Worm (Caenorhabditis elegans) whole organism, L1 larva: Measurements from ENCODE around the gene vha-13.

ENCODE experiments used
- C04F5.9 ChIP-seq: sonication (generic microtip); optimal IDR thresholded peaks from 2 replicates; lab custom pipeline; 2016; ENCODE audit warnings: missing genetic modification characterization, missing compliant biosample characterization
- C16A3.4 ChIP-seq: fragments of 150-350 bp; optimal IDR thresholded peaks from 2 replicates; lab custom pipeline; 2014; ENCODE audit warnings: missing biosample characterization, missing genetic modification characterization
- C34B4.2 ChIP-seq: sonication (generic microtip); optimal IDR thresholded peaks from 2 replicates; lab custom pipeline; 2017; ENCODE audit warnings: mild to moderate bottlenecking, missing genetic modification characterization, missing compliant biosample characterization
- F16B12.6 ChIP-seq: fragments of 150-350 bp; optimal IDR thresholded peaks from 2 replicates; lab custom pipeline; 2014; ENCODE audit warnings: missing biosample characterization, missing genetic modification characterization
- Y116A8C.19 ChIP-seq: sonication (generic microtip); optimal IDR thresholded peaks from 2 replicates; lab custom pipeline; 2016; ENCODE audit warnings: missing compliant biosample characterization, missing genetic modification characterization, borderline replicate concordance
- alr-1 ChIP-seq: fragments of 200-800 bp; sonication (Bioruptor generic); optimal IDR thresholded peaks from 2 replicates; lab custom pipeline; 2018; ENCODE audit warnings: borderline replicate concordance, mild to moderate bottlenecking, missing genetic modification characterization, missing compliant biosample characterization
- blmp-1 ChIP-seq: fragments of 150-350 bp; optimal IDR thresholded peaks from 2 replicates; lab custom pipeline; 2014; ENCODE audit warnings: missing biosample characterization, missing genetic modification characterization
- ceh-63 ChIP-seq: fragments of 200-800 bp; sonication (Bioruptor generic); optimal IDR thresholded peaks from 2 replicates; lab custom pipeline; 2018; ENCODE audit warnings: mild to moderate bottlenecking, missing genetic modification characterization, missing compliant biosample characterization
- ceh-8 ChIP-seq: fragments of 200-800 bp; sonication (Bioruptor generic); optimal IDR thresholded peaks from 2 replicates; lab custom pipeline; 2018; ENCODE audit warnings: mild to moderate bottlenecking, missing genetic modification characterization, moderate library complexity, missing compliant biosample characterization
- ceh-88 ChIP-seq: fragments of 200-800 bp; sonication (Bioruptor generic); IDR thresholded peaks from 2 replicates; pipeline ENCODE4 v1.3.6; 2022; ENCODE audit warnings: missing genetic modification characterization, missing compliant biosample characterization
- ceh-90 ChIP-seq: sonication (generic microtip); optimal IDR thresholded peaks from 2 replicates; lab custom pipeline; 2016; ENCODE audit warnings: missing genetic modification characterization, missing compliant biosample characterization
- ces-1 ChIP-seq: fragments of 150-350 bp; optimal IDR thresholded peaks from 2 replicates; lab custom pipeline; 2014; ENCODE audit warnings: missing biosample characterization, missing genetic modification reagents, missing genetic modification characterization
- efl-1 ChIP-seq, 4 experiments: fragments of 150-350 bp; optimal IDR thresholded peaks in 3 of 4; peaks in 1 of 4; 1 replicate in 1 of 4; 2 replicates in 3 of 4; lab custom pipeline; 2014; ENCODE audit warnings: missing biosample characterization in 2 of 4, missing genetic modification characterization in 2 of 4, missing genetic modification reagents in 2 of 4
- egl-13 ChIP-seq: sonication (generic microtip); optimal IDR thresholded peaks from 2 replicates; lab custom pipeline; 2016; ENCODE audit warnings: missing genotype, missing genetic modification reagents, missing genetic modification characterization, missing compliant biosample characterization
- egl-27 ChIP-seq, 2 experiments: fragments of 150-350 bp in 1 of 2; sonication (generic microtip); optimal IDR thresholded peaks; 3 replicates each; lab custom pipeline; 2017 to 2018; ENCODE audit warnings: missing biosample characterization in 2 of 2, missing genetic modification characterization in 2 of 2, missing genetic modification reagents in 2 of 2
- elt-2 ChIP-seq: sonication (generic microtip); optimal IDR thresholded peaks from 2 replicates; lab custom pipeline; 2016; ENCODE audit warnings: missing genetic modification characterization, mild to moderate bottlenecking, inconsistent platforms, missing compliant biosample characterization, missing genetic modification reagents
- fkh-10 ChIP-seq: sonication (generic microtip); optimal IDR thresholded peaks from 2 replicates; lab custom pipeline; 2017; ENCODE audit warnings: missing biosample characterization, missing genetic modification reagents, missing genetic modification characterization
- fkh-4 ChIP-seq: sonication (generic microtip); optimal IDR thresholded peaks from 2 replicates; lab custom pipeline; 2016; ENCODE audit warnings: missing compliant biosample characterization, missing genetic modification characterization, borderline replicate concordance
- fkh-8 ChIP-seq: sonication (generic microtip); optimal IDR thresholded peaks from 2 replicates; lab custom pipeline; 2016; ENCODE audit warnings: mild to moderate bottlenecking, missing genetic modification characterization, missing compliant biosample characterization
- grh-1 ChIP-seq: fragments of 200-800 bp; sonication (Bioruptor generic); IDR thresholded peaks from 2 replicates; pipeline ENCODE4 v1.3.6; 2022; ENCODE audit warnings: missing genetic modification reagents, missing genetic modification characterization, missing compliant biosample characterization
- hlh-17 ChIP-seq: fragments of 200-800 bp; sonication (Bioruptor generic); optimal IDR thresholded peaks from 2 replicates; lab custom pipeline; 2018; ENCODE audit warnings: missing genetic modification characterization, mild to moderate bottlenecking, missing compliant biosample characterization, moderate library complexity, borderline replicate concordance
- hlh-4 ChIP-seq: sonication (generic microtip); optimal IDR thresholded peaks from 2 replicates; lab custom pipeline; 2016; ENCODE audit warnings: mild to moderate bottlenecking, missing genetic modification characterization, missing compliant biosample characterization
- isw-1 ChIP-seq: fragments of 200-800 bp; sonication (Bioruptor generic); IDR thresholded peaks from 2 replicates; pipeline ENCODE4 v1.3.6; 2022; ENCODE audit warnings: missing genetic modification characterization, missing compliant biosample characterization
- lin-13 ChIP-seq: fragments of 150-350 bp; optimal IDR thresholded peaks from 2 replicates; lab custom pipeline; 2014; ENCODE audit warnings: missing biosample characterization, missing genetic modification reagents, missing genetic modification characterization
- lin-14 ChIP-seq: fragments of 200-800 bp; sonication (Bioruptor generic); optimal IDR thresholded peaks from 2 replicates; lab custom pipeline; 2018; ENCODE audit warnings: mild to moderate bottlenecking, missing genetic modification characterization, moderate library complexity, missing compliant biosample characterization
- lin-15B ChIP-seq: fragments of 150-350 bp; sonication (generic microtip); optimal IDR thresholded peaks from 3 replicates; lab custom pipeline; 2014; ENCODE audit warnings: missing biosample characterization, missing genetic modification characterization
- lin-35 ChIP-seq, 2 experiments: fragments of 150-350 bp; optimal IDR thresholded peaks; 2 replicates each; lab custom pipeline; 2014; ENCODE audit warnings: missing biosample characterization in 2 of 2, missing genetic modification characterization in 2 of 2, missing genetic modification reagents in 2 of 2
- mdl-1 ChIP-seq, 2 experiments: fragments of 150-350 bp; optimal IDR thresholded peaks; 2 replicates each; lab custom pipeline; 2014 to 2017; ENCODE audit warnings: missing biosample characterization in 2 of 2, missing genetic modification characterization in 2 of 2, inconsistent platforms in 1 of 2
- mef-2 ChIP-seq: fragments of 150-350 bp; optimal IDR thresholded peaks from 2 replicates; lab custom pipeline; 2014; ENCODE audit warnings: missing biosample characterization, missing genetic modification characterization
- nhr-19 ChIP-seq: fragments of 200-800 bp; sonication (Bioruptor generic); conservative IDR thresholded peaks from 2 replicates; pipeline ENCODE4 v1.3.6; 2022; ENCODE audit warnings: missing genetic modification characterization, missing compliant biosample characterization
- nhr-28 ChIP-seq: fragments of 150-350 bp; optimal IDR thresholded peaks from 2 replicates; lab custom pipeline; 2014; ENCODE audit warnings: missing biosample characterization, missing genetic modification characterization
- nhr-71 ChIP-seq: sonication (generic microtip); optimal IDR thresholded peaks from 2 replicates; lab custom pipeline; 2016; ENCODE audit warnings: mild to moderate bottlenecking, missing genetic modification characterization, moderate library complexity, missing compliant biosample characterization
- nhr-84 ChIP-seq: sonication (generic microtip); optimal IDR thresholded peaks from 2 replicates; lab custom pipeline; 2017; ENCODE audit warnings: missing biosample characterization, missing genetic modification characterization
- nhr-85 ChIP-seq: sonication (generic microtip); peaks from one replicate; lab custom pipeline; 2016; ENCODE audit warnings: missing genetic modification characterization, inconsistent platforms, missing compliant biosample characterization
- nhr-90 ChIP-seq: sonication (generic microtip); optimal IDR thresholded peaks from 2 replicates; lab custom pipeline; 2016; ENCODE audit warnings: mild to moderate bottlenecking, missing genetic modification characterization, missing compliant biosample characterization; ENCODE audit not compliant: poor library complexity
- snpc-4 ChIP-seq: fragments of 150-350 bp; optimal IDR thresholded peaks from 2 replicates; lab custom pipeline; 2014; ENCODE audit warnings: missing biosample characterization, missing genetic modification characterization
- snu-23 ChIP-seq: sonication (generic microtip); optimal IDR thresholded peaks from 2 replicates; lab custom pipeline; 2016; ENCODE audit warnings: missing genetic modification characterization, missing compliant biosample characterization
- sox-4 ChIP-seq: sonication (generic microtip); optimal IDR thresholded peaks from 2 replicates; lab custom pipeline; 2016; ENCODE audit warnings: missing genetic modification characterization, missing compliant biosample characterization
- swsn-7 ChIP-seq: sonication (generic microtip); optimal IDR thresholded peaks from 2 replicates; lab custom pipeline; 2016; ENCODE audit warnings: missing genetic modification characterization, missing compliant biosample characterization
- tlp-1 ChIP-seq: fragments of 150-350 bp; optimal IDR thresholded peaks from 2 replicates; lab custom pipeline; 2014; ENCODE audit warnings: missing biosample characterization, missing genetic modification characterization
- unc-30 ChIP-seq: sonication (generic microtip); optimal IDR thresholded peaks from 2 replicates; lab custom pipeline; 2017; ENCODE audit warnings: missing biosample characterization, missing genetic modification characterization
- unc-86 ChIP-seq: sonication (generic microtip); optimal IDR thresholded peaks from 2 replicates; lab custom pipeline; 2016; ENCODE audit warnings: missing genetic modification characterization, missing compliant biosample characterization
- unc-98 ChIP-seq: fragments of 200-800 bp; sonication (Bioruptor generic); IDR thresholded peaks from 2 replicates; pipeline ENCODE4 v1.3.6; 2022; ENCODE audit warnings: missing genetic modification characterization, missing compliant biosample characterization
- vab-15 ChIP-seq: sonication (generic microtip); optimal IDR thresholded peaks from 2 replicates; lab custom pipeline; 2017; ENCODE audit warnings: missing genotype, mild to moderate bottlenecking, missing genetic modification characterization, missing compliant biosample characterization
- zag-1 ChIP-seq: fragments of 150-350 bp; optimal IDR thresholded peaks from 2 replicates; lab custom pipeline; 2014; ENCODE audit warnings: missing biosample characterization, missing genetic modification characterization
- ztf-11 ChIP-seq, 2 experiments: sonication (generic microtip); optimal IDR thresholded peaks; 2 replicates each; lab custom pipeline; 2016 to 2017; ENCODE audit warnings: missing genetic modification characterization in 2 of 2, missing biosample characterization in 1 of 2, missing compliant biosample characterization in 1 of 2
- ztf-4 ChIP-seq: fragments of 150-350 bp; optimal IDR thresholded peaks from 2 replicates; lab custom pipeline; 2014; ENCODE audit warnings: missing biosample characterization, missing genetic modification characterization

The vha-13 gene

ce11 chrV:14347234-14347826, 4.2 kb upstream of the vha-13 start, which contains the start of gene cept-2 (continued):
- TF ChIP-seq zag-1 (tag; lab: Kevin White, UChicago) (peak; percentile 66), unc-30 (tag; lab: Kevin White, UChicago) (no peak), C34B4.2 (no peak), fkh-10 (GFP tag; lab: Kevin White, UChicago) (peak; percentile 70), egl-27 (tag; optimal IDR thresholded peaks at IDR 0.05; lab: Kevin White, UChicago) (peak in 1 of 2 experiments; percentile 56), blmp-1 (tag; lab: Kevin White, UChicago) (peak; percentile 91), Y116A8C.19 (no peak), swsn-7 (peak; percentile 95), lin-15B (tag; lab: Kevin White, UChicago) (peak; percentile 67), isw-1 (GFP tag; lab: Robert Waterston, UW) (peak; percentile 92), hlh-17 (GFP tag; lab: Kevin White, UChicago) (no peak), nhr-84 (tag; lab: Kevin White, UChicago) (no peak), nhr-28 (no peak), fkh-8 (tag; lab: Kevin White, UChicago) (peak; percentile 95), F16B12.6 (tag; lab: Kevin White, UChicago) (peak; percentile 56), mdl-1 (tag; optimal IDR thresholded peaks at IDR 0.05; lab: Kevin White, UChicago) (peak in 1 of 2 experiments; percentile 82), unc-86 (tag; lab: Kevin White, UChicago) (peak; percentile 92), nhr-85 (peak; percentile 96), sox-4 (peak; percentile 89), ces-1 (GFP tag; lab: Kevin White, UChicago) (no peak), ztf-4 (tag; lab: Kevin White, UChicago) (peak; percentile 85), alr-1 (tag; lab: Kevin White, UChicago) (no peak), unc-98 (GFP tag; lab: Robert Waterston, UW) (peak; percentile 44; the same call in 1 of the 2 replicates), ceh-63 (GFP tag; lab: Kevin White, UChicago) (no peak), snu-23 (GFP tag; lab: Kevin White, UChicago) (peak; percentile 97), mef-2 (tag; lab: Kevin White, UChicago) (peak; percentile 37), ceh-90 (tag; lab: Kevin White, UChicago) (peak; percentile 67), egl-13 (tag; lab: Kevin White, UChicago) (peak; percentile 91), nhr-19 (GFP tag; lab: Robert Waterston, UW) (peak; percentile 96), grh-1 (GFP tag; lab: Robert Waterston, UW) (peak; percentile 83), lin-13 (GFP tag; lab: Kevin White, UChicago) (peak; percentile 96), ceh-88 (GFP tag; lab: Robert Waterston, UW) (peak; percentile 84), fkh-4 (peak; percentile 85), vab-15 (tag; lab: Kevin White, UChicago) (peak; percentile 78), nhr-90 (tag; lab: Kevin White, UChicago) (peak; percentile 91), lin-14 (peak; percentile 96), tlp-1 (no peak)

ce11 chrV:14350498-14350897, 1.0 kb upstream of the vha-13 start:
- TF ChIP-seq blmp-1 (tag; lab: Kevin White, UChicago) (peak; percentile 44), lin-35 (GFP tag; optimal IDR thresholded peaks at IDR 0.05; lab: Kevin White, UChicago) (peak in 1 of 2 experiments; percentile 35), lin-13 (GFP tag; lab: Kevin White, UChicago) (no peak)

- TF ChIP-seq C16A3.4 (tag; lab: Kevin White, UChicago) (peak; percentile 74), ceh-8 (GFP tag; lab: Kevin White, UChicago) (no peak), snpc-4 (peak; percentile 62), nhr-71 (peak; percentile 82), egl-27 (tag; optimal IDR thresholded peaks at IDR 0.05; lab: Kevin White, UChicago) (peak; percentile 13 to 19), hlh-4 (tag; lab: Kevin White, UChicago) (no peak), efl-1 (optimal IDR thresholded peaks at IDR 0.05; lab: Kevin White, UChicago) (peak; percentile 82 to 87), efl-1 (GFP tag; optimal IDR thresholded peaks at IDR 0.05 in 1 of 2; lab: Kevin White, UChicago) (peak; percentile 77 to 97), elt-2 (tag; lab: Kevin White, UChicago) (peak; percentile 8), Y116A8C.19 (no peak), ztf-11 (tag; optimal IDR thresholded peaks at IDR 0.05; lab: Kevin White, UChicago) (no peak), fkh-4 (no peak), C04F5.9 (tag; lab: Kevin White, UChicago) (no peak), lin-14 (peak; percentile 96), lin-15B (tag; lab: Kevin White, UChicago) (peak; percentile 83), alr-1 (tag; lab: Kevin White, UChicago) (no peak), F16B12.6 (tag; lab: Kevin White, UChicago) (peak; percentile 20)
Measured at ce11 chrV:14350949-14351348, 560 bp upstream of the vha-13 start.
